Fruit fly (Drosophila melanogaster) whole organism, pupa: Measurements from ENCODE around the gene heix.

Experiments
- CG10348 ChIP-seq: fragments of 200-800 bp; sonication (Bioruptor generic); IDR thresholded peaks from 2 replicates; pipeline ENCODE4 v1.3.6; 2022; ENCODE audit warnings: missing biosample characterization, missing genetic modification characterization
- CG13204 ChIP-seq: fragments of 200-800 bp; sonication (Bioruptor generic); optimal IDR thresholded peaks from 2 replicates; lab custom pipeline; 2018; ENCODE audit warnings: missing biosample characterization, mild to moderate bottlenecking, missing genetic modification characterization, moderate library complexity
- CG15710 ChIP-seq: fragments of 200-800 bp; sonication (Bioruptor generic); optimal IDR thresholded peaks from 2 replicates; lab custom pipeline; 2018; ENCODE audit warnings: missing biosample characterization, mild to moderate bottlenecking, missing genetic modification characterization, moderate library complexity
- CG17806 ChIP-seq: fragments of 200-800 bp; sonication (Bioruptor generic); optimal IDR thresholded peaks from 2 replicates; lab custom pipeline; 2018; ENCODE audit warnings: missing biosample characterization, mild to moderate bottlenecking, missing genetic modification characterization, moderate library complexity
- CG34367 ChIP-seq: fragments of 200-800 bp; sonication (Bioruptor generic); optimal IDR thresholded peaks from 2 replicates; lab custom pipeline; 2018; ENCODE audit warnings: missing biosample characterization, mild to moderate bottlenecking, missing genetic modification characterization
- CG4496 ChIP-seq: fragments of 200-800 bp; sonication (Bioruptor generic); IDR thresholded peaks from 3 replicates; pipeline ENCODE4 v1.3.6; 2022; ENCODE audit warnings: missing biosample characterization, missing genetic modification characterization
- CG8159 ChIP-seq: fragments of 200-800 bp; sonication (Bioruptor generic); optimal IDR thresholded peaks from 3 replicates; lab custom pipeline; 2018; ENCODE audit warnings: missing biosample characterization, mild to moderate bottlenecking, missing genetic modification characterization, moderate library complexity
- CG9948 ChIP-seq: fragments of 200-800 bp; sonication (Bioruptor generic); optimal IDR thresholded peaks from 2 replicates; lab custom pipeline; 2018; ENCODE audit warnings: missing biosample characterization, mild to moderate bottlenecking, missing genetic modification characterization, moderate library complexity
- D1 ChIP-seq: fragments of 200-800 bp; sonication (Bioruptor generic); optimal IDR thresholded peaks from 2 replicates; lab custom pipeline; 2018; ENCODE audit warnings: missing biosample characterization, mild to moderate bottlenecking, missing genetic modification characterization, moderate library complexity
- EcR ChIP-seq: fragments of 200-800 bp; sonication (Bioruptor generic); optimal IDR thresholded peaks from 3 replicates; lab custom pipeline; 2019; ENCODE audit warnings: missing biosample characterization, missing genetic modification characterization, mild to moderate bottlenecking, moderate library complexity, missing genetic modification reagents
- Ets98B ChIP-seq: fragments of 200-800 bp; sonication (Bioruptor generic); IDR thresholded peaks from 2 replicates; pipeline ENCODE4 v1.3.6; 2022; ENCODE audit warnings: missing biosample characterization, missing genetic modification characterization
- Pif1B ChIP-seq: fragments of 200-800 bp; sonication (Bioruptor generic); optimal IDR thresholded peaks from 3 replicates; lab custom pipeline; 2016; ENCODE audit warnings: missing biosample characterization, missing genetic modification characterization
- rn ChIP-seq: fragments of 200-800 bp; sonication (Bioruptor generic); IDR thresholded peaks from 2 replicates; pipeline ENCODE4 v1.3.6; 2022; ENCODE audit warnings: missing biosample characterization, missing genetic modification characterization

DNA sequence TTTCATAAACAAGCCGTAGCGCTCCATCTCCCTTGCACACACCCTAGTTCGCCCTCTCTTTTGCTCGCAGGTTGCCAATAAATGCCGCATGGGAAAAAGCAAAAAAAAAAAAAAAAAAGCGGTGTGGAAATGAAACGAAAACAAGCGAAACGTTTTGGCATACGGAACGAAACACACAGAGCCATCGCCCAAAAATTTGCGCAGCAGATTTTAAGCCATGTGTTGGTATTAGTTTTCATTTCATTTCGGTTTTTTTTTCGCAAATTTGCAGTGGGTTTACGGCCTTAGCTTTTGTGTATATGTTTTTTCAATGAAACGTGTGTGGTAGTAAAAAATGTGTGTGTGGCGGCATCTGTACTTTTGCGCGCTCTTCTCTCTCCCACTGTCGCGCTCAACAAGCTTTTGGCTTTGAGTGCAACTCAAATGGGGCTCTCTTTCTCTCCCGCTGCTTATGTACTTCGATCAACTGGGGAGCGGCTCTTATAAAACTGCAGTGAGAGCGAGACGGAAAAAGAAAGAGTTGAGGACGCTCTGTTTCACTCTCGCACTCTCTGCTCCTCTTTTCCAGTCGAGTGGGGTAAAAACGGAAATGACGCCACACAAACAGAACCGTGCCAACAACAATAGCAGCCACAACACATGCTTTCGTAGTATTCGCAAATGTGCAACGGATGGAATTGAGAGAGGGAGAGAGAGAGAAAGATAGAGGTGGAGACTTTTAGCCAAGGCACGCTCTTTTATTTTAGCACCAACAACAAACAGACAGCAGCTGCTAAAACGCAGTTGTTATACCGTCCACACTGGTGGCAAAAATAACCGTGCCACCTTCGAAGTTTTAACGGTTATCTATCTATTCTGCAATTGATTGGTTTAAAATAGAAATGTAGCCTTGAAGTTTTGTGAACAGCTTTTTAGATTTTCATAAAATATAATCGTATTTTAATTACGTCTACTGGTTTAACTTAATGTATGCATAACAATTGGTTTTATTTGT is 15.1 kb downstream of the heix start:
- TF ChIP-seq CG34367 (tag; lab: Kevin White, UChicago) (peak; percentile 38), Pif1B (GFP tag; lab: Kevin White, UChicago) (peak; percentile 45), EcR (peak; percentile 60), rn (no peak), D1 (tag; lab: Kevin White, UChicago) (peak; percentile 48), CG8159 (tag; lab: Kevin White, UChicago) (peak; percentile 65), CG9948 (tag; lab: Kevin White, UChicago) (peak; percentile 33), CG10348 (GFP tag; lab: Robert Waterston, UW) (no peak), Ets98B (GFP tag; lab: Robert Waterston, UW) (no peak), CG4496 (GFP tag; lab: Robert Waterston, UW) (no peak), CG15710 (tag; lab: Kevin White, UChicago) (peak; percentile 52), CG13204 (GFP tag; lab: Kevin White, UChicago) (peak; percentile 68), CG17806 (peak; percentile 34)
